Worm (Caenorhabditis elegans) whole organism, L4/young adult: ENCODE data around the gene vha-12.
"Not testable (repeated sequence)": the region's sequence is repeated elsewhere in the genome, so short reads cannot be mapped to it uniquely, and the experiment has no call there.

Experiments
- W03F9.2 ChIP-seq: fragments of 150-350 bp; optimal IDR thresholded peaks from 2 replicates; lab custom pipeline; 2014; ENCODE audit warnings: missing biosample characterization, missing genetic modification characterization
- dao-5 ChIP-seq: sonication (generic microtip); optimal IDR thresholded peaks from 2 replicates; lab custom pipeline; 2016; ENCODE audit warnings: missing genotype, missing genetic modification characterization, moderate library complexity, missing compliant biosample characterization
- him-1 ChIP-seq: sonication (generic microtip); optimal IDR thresholded peaks from 2 replicates; lab custom pipeline; 2016; ENCODE audit warnings: missing genotype, missing genetic modification reagents, missing genetic modification characterization, missing compliant biosample characterization

Gene vha-12

ce11 chrX:4153343-4153742 is 37.6 kb upstream of the vha-12 start, which contains the start of gene nck-1:
TSS of gene nck-1 (minus strand) at chrX:4153443.
- no peak for TF ChIP-seq W03F9.2
- TF ChIP-seq him-1: no peak
- no peak for TF ChIP-seq dao-5 (tag; lab: Kevin White, UChicago)

- no peak for TF ChIP-seq W03F9.2
- TF ChIP-seq dao-5 (tag; lab: Kevin White, UChicago): no peak
- no peak for TF ChIP-seq him-1
Observed at ce11 chrX:4154784-4155183, 36.1 kb upstream of the vha-12 start.

- TF ChIP-seq him-1 (no peak), W03F9.2 (no peak), dao-5 (tag; lab: Kevin White, UChicago) (no peak)
Observed at ce11 chrX:4157896-4158295, 33.0 kb upstream of the vha-12 start.

- TF ChIP-seq W03F9.2 (no peak), him-1 (no peak), dao-5 (tag; lab: Kevin White, UChicago) (no peak)
Observed at ce11 chrX:4159185-4159871, 31.6 kb upstream of the vha-12 start.

- TF ChIP-seq him-1: no peak
- TF ChIP-seq W03F9.2: no peak
- TF ChIP-seq dao-5 (tag; lab: Kevin White, UChicago): no peak
Observed at ce11 chrX:4159929-4160328, 31.0 kb upstream of the vha-12 start.

- TF ChIP-seq dao-5 (tag; lab: Kevin White, UChicago) (no peak), W03F9.2 (no peak), him-1 (no peak)
Observed at ce11 chrX:4161938-4162337, 29.0 kb upstream of the vha-12 start.

ce11 chrX:4163391-4163790 is 27.5 kb upstream of the vha-12 start, which contains the start of gene ZK470.1:
TSS of gene ZK470.1 (plus strand) at chrX:4163691.
- TF ChIP-seq him-1: no peak
- no peak for TF ChIP-seq W03F9.2
- TF ChIP-seq dao-5 (tag; lab: Kevin White, UChicago): no peak

- TF ChIP-seq dao-5 (tag; lab: Kevin White, UChicago) (no peak), W03F9.2 (no peak), him-1 (no peak)
Observed at ce11 chrX:4167150-4167549, 23.7 kb upstream of the vha-12 start, which contains the start of gene ZK470.14. TSS of gene ZK470.14 (plus strand) at chrX:4167450.

ce11 chrX:4177394-4177793 is 13.5 kb upstream of the vha-12 start, which contains the start of gene ZK470.6:
TSS of gene ZK470.6 (minus strand) at chrX:4177494.
- TF ChIP-seq dao-5 (tag; lab: Kevin White, UChicago) (no peak), him-1 (no peak), W03F9.2 (no peak)

- TF ChIP-seq W03F9.2 (no peak), dao-5 (tag; lab: Kevin White, UChicago) (no peak), him-1 (no peak)
Observed at ce11 chrX:4186656-4187055, 4.2 kb upstream of the vha-12 start, which contains the start of gene mrp-6. TSS of gene mrp-6 (minus strand) at chrX:4186756.

- TF ChIP-seq him-1: no peak
- TF ChIP-seq W03F9.2: no peak
- no peak for TF ChIP-seq dao-5 (tag; lab: Kevin White, UChicago)
Observed at ce11 chrX:4192235-4192634, 1.3 kb downstream of the vha-12 start.

- TF ChIP-seq dao-5 (tag; lab: Kevin White, UChicago) (no peak), W03F9.2 (no peak), him-1 (no peak)
Observed at ce11 chrX:4193080-4193479, 2.2 kb downstream of the vha-12 start.

- no peak for TF ChIP-seq him-1
Observed at ce11 chrX:4196431-4196830, 5.5 kb downstream of the vha-12 start, which contains the start of gene F20B6.4. TSS of gene F20B6.4 (minus strand) at chrX:4196531.

ce11 chrX:4199829-4200228 is 8.9 kb downstream of the vha-12 start, which contains the start of gene F20B6.5:
TSS of gene F20B6.5 (minus strand) at chrX:4199929.
- TF ChIP-seq W03F9.2; him-1; dao-5 (tag; lab: Kevin White, UChicago): not testable (repeated sequence)

- not testable (repeated sequence) for TF ChIP-seq dao-5 (tag; lab: Kevin White, UChicago); him-1; W03F9.2
Observed at ce11 chrX:4202114-4202513, 11.2 kb downstream of the vha-12 start, which contains the start of gene F20B6.6. TSS of gene F20B6.6 (minus strand) at chrX:4202214.
